Worm (Caenorhabditis elegans) whole organism, L4/young adult: ENCODE measurements around the gene W03F9.1.

Experiments used
- dao-5 ChIP-seq: sonication (generic microtip); optimal IDR thresholded peaks from 2 replicates; lab custom pipeline; 2016; ENCODE audit warnings: missing genotype, missing genetic modification characterization, moderate library complexity, missing compliant biosample characterization
- him-1 ChIP-seq: sonication (generic microtip); optimal IDR thresholded peaks from 2 replicates; lab custom pipeline; 2016; ENCODE audit warnings: missing genotype, missing genetic modification reagents, missing genetic modification characterization, missing compliant biosample characterization

DNA sequence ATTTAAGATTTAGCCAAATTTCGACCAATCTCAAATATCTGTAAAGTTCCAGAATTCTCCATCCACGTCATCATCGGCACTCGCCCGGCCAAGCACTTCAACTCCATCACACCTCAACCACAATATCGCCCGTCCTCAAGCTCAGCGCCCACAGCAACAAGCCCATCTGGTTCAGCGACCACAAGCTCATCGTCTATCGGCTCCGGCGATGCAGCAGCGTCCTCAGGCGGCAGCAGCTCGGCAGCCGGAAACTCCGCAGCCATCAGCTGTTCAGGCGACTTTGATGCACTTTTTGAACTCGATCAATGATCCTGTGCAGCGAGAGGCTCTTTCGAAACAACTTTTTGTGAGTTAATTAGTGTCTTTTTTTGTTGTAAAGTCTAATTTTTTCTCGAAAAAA is 9.2 kb downstream of the W03F9.1 start:
- TF ChIP-seq him-1 (no peak), dao-5 (no peak)
